Worm (Caenorhabditis elegans) whole organism, L3 larva: Measurements from ENCODE around the gene sgt-1.
A peak's percentile ranks its signal among the peaks of the same experiment; 100 is the strongest.

ENCODE experiments used
- ceh-9 ChIP-seq: sonication (generic microtip); optimal IDR thresholded peaks from 2 replicates; lab custom pipeline; 2018; ENCODE audit warnings: missing biosample characterization, missing genetic modification characterization
- daf-12 ChIP-seq: fragments of 150-350 bp; optimal IDR thresholded peaks from 2 replicates; lab custom pipeline; 2014; ENCODE audit warnings: missing biosample characterization, missing genetic modification reagents, missing genetic modification characterization
- lin-39 ChIP-seq: fragments of 150-350 bp; optimal IDR thresholded peaks from 2 replicates; lab custom pipeline; 2018; ENCODE audit warnings: missing biosample characterization, missing genetic modification reagents, missing genetic modification characterization
- mml-1 ChIP-seq: fragments of 150-350 bp; sonication (generic microtip); optimal IDR thresholded peaks from 3 replicates; lab custom pipeline; 2014; ENCODE audit warnings: missing biosample characterization, missing genetic modification characterization
- nhr-11 ChIP-seq: fragments of 150-350 bp; optimal IDR thresholded peaks from 2 replicates; lab custom pipeline; 2014; ENCODE audit warnings: missing biosample characterization, missing genetic modification characterization
- nhr-12 ChIP-seq: fragments of 150-350 bp; optimal IDR thresholded peaks from 2 replicates; lab custom pipeline; 2014; ENCODE audit warnings: missing biosample characterization, missing genetic modification characterization
- nhr-76 ChIP-seq: fragments of 150-350 bp; sonication (generic microtip); optimal IDR thresholded peaks from 5 replicates; lab custom pipeline; 2014; ENCODE audit warnings: missing biosample characterization, missing genetic modification characterization
- pqm-1 ChIP-seq: fragments of 150-350 bp; optimal IDR thresholded peaks from 2 replicates; lab custom pipeline; 2017; ENCODE audit warnings: missing biosample characterization, missing genetic modification characterization, inconsistent platforms
- snpc-4 ChIP-seq: fragments of 150-350 bp; optimal IDR thresholded peaks from 2 replicates; lab custom pipeline; 2014; ENCODE audit warnings: missing biosample characterization, missing genetic modification characterization
- ztf-4 ChIP-seq: fragments of 150-350 bp; optimal IDR thresholded peaks from 2 replicates; lab custom pipeline; 2014; ENCODE audit warnings: missing biosample characterization, missing genetic modification characterization

ce11 chrII:4942829-4943228 lies 39.2 kb upstream of the sgt-1 start:
- TF ChIP-seq nhr-12 (tag; lab: Kevin White, UChicago) (no peak), mml-1 (tag; lab: Kevin White, UChicago) (no peak), ceh-9 (tag; lab: Kevin White, UChicago) (no peak), nhr-11 (tag; lab: Kevin White, UChicago) (no peak), nhr-76 (no peak), pqm-1 (peak; percentile 80), ztf-4 (no peak), snpc-4 (tag; lab: Kevin White, UChicago) (no peak), daf-12 (no peak), lin-39 (tag; lab: Kevin White, UChicago) (no peak)
